Fruit fly (Drosophila melanogaster) whole organism, wandering third instar larva: ENCODE measurements around the gene ph-p.

Experiments used
- Abd-B ChIP-seq: fragments of >200 bp; optimal IDR thresholded peaks from 2 replicates; lab custom pipeline; 2017; ENCODE audit warnings: missing biosample characterization, missing genetic modification characterization
- CrebA ChIP-seq: fragments of 200-800 bp; sonication (Bioruptor generic); optimal IDR thresholded peaks from 2 replicates; lab custom pipeline; 2016; ENCODE audit warnings: missing biosample characterization, mild to moderate bottlenecking, missing genetic modification characterization, borderline replicate concordance
- Dif ChIP-seq: fragments of 200-275, 200-300 bp; sonication (Bioruptor generic); optimal IDR thresholded peaks from 2 replicates; lab custom pipeline; 2018; ENCODE audit warnings: missing biosample characterization, missing genetic modification characterization; ENCODE audit not compliant: partially characterized antibody
- GATAd ChIP-seq: sonication (Bioruptor generic); optimal IDR thresholded peaks from 2 replicates; lab custom pipeline; 2016; ENCODE audit warnings: missing biosample characterization, missing genetic modification characterization
- Hr78 ChIP-seq: fragments of >200 bp; optimal IDR thresholded peaks from 2 replicates; lab custom pipeline; 2017; ENCODE audit warnings: missing biosample characterization, missing genetic modification characterization
- Rel ChIP-seq, 2 experiments: fragments of 200-800 bp; sonication (Bioruptor generic) in 1 of 2; optimal IDR thresholded peaks; 2 replicates in 1 of 2; 3 replicates in 1 of 2; lab custom pipeline; 2016 to 2019; ENCODE audit warnings: mild to moderate bottlenecking in 2 of 2, missing biosample characterization in 2 of 2, missing genetic modification characterization in 2 of 2, moderate library complexity in 1 of 2
- Vsx2 ChIP-seq: fragments of 200-300, 225-300 bp; sonication (Bioruptor generic); optimal IDR thresholded peaks from 2 replicates; lab custom pipeline; 2018; ENCODE audit warnings: missing biosample characterization, missing genetic modification characterization; ENCODE audit not compliant: partially characterized antibody
- fru ChIP-seq: fragments of 200-800 bp; sonication (Bioruptor generic); optimal IDR thresholded peaks from 3 replicates; lab custom pipeline; 2016; ENCODE audit warnings: missing biosample characterization, mild to moderate bottlenecking, missing genetic modification characterization
- lola ChIP-seq: fragments of >200 bp; optimal IDR thresholded peaks from 2 replicates; lab custom pipeline; 2017; ENCODE audit warnings: missing biosample characterization, missing genetic modification characterization
- pan ChIP-seq: fragments of >200 bp; optimal IDR thresholded peaks from 2 replicates; lab custom pipeline; 2017
- tai ChIP-seq: sonication (Bioruptor generic); optimal IDR thresholded peaks from 2 replicates; lab custom pipeline; 2016; ENCODE audit warnings: missing biosample characterization, missing genetic modification characterization

dm6 chrX:2087501-2087900 lies 50.7 kb downstream of the ph-p start:
- TF ChIP-seq pan (no peak), CrebA (GFP tag; lab: Kevin White, UChicago) (no peak), lola (GFP tag; lab: Kevin White, UChicago) (no peak), fru (GFP tag; lab: Kevin White, UChicago) (no peak), GATAd (GFP tag; lab: Kevin White, UChicago) (no peak), Rel (GFP tag; optimal IDR thresholded peaks at IDR 0.05; lab: Kevin White, UChicago) (no peak), Rel (tag; optimal IDR thresholded peaks at IDR 0.05; lab: Kevin White, UChicago) (no peak), tai (no peak), Dif (no peak), Vsx2 (GFP tag; lab: Kevin White, UChicago) (no peak), Abd-B (GFP tag; lab: Kevin White, UChicago) (no peak), Hr78 (no peak)
